Worm (Caenorhabditis elegans): ENCODE results near the gene ave-1.
A peak's percentile ranks its signal among the peaks of the same experiment; 100 is the strongest.

The ave-1 gene

ce11 chrIII:1533615-1534014, 37.8 kb upstream of the ave-1 start, which contains the start of gene mtg-1:
Gene mtg-1, plus strand, starts transcription at chrIII:1533774.
- no peak for TF ChIP-seq bed-2 (GFP tag; IDR thresholded peaks at IDR 0.05)
- no peak for TF ChIP-seq F10E7.11 (tag; optimal IDR thresholded peaks at IDR 0.05)
- no peak for TF ChIP-seq ztf-18 (tag; optimal IDR thresholded peaks at IDR 0.05)
- TF ChIP-seq nhr-27 (tag; optimal IDR thresholded peaks at IDR 0.05): no peak
- TF ChIP-seq snpc-1.1 (tag; optimal IDR thresholded peaks at IDR 0.05; ENCODE audit: insufficient read depth): peak; percentile 21
- TF ChIP-seq pbrm-1 (GFP tag; IDR thresholded peaks at IDR 0.05): no peak
- peak; percentile 33; the same call in 1 of the 2 replicates for TF ChIP-seq rcor-1 (GFP tag; IDR thresholded peaks at IDR 0.05)
- no peak for TF ChIP-seq F55B11.4 (tag; optimal IDR thresholded peaks at IDR 0.05; ENCODE audit: borderline replicate concordance, insufficient read depth)
- peak; percentile 59 for TF ChIP-seq snpc-3.4 (tag; optimal IDR thresholded peaks at IDR 0.05)
- no peak for TF ChIP-seq aptf-3 (GFP tag; IDR thresholded peaks at IDR 0.05)
- TF ChIP-seq lin-54 (GFP tag; optimal IDR thresholded peaks at IDR 0.05): peak; percentile 48
- TF ChIP-seq lir-1 (GFP tag; conservative IDR thresholded peaks at IDR 0.05): no peak
- peak; percentile 98 for TF ChIP-seq hmg-1.2 (GFP tag; IDR thresholded peaks at IDR 0.05)
- peak; percentile 10 for TF ChIP-seq lsl-1 (GFP tag; optimal IDR thresholded peaks at IDR 0.05)
- TF ChIP-seq sdz-38 (tag; optimal IDR thresholded peaks at IDR 0.05): no peak
- TF ChIP-seq him-1 (tag; optimal IDR thresholded peaks at IDR 0.05): no peak
- TF ChIP-seq F52B5.7 (tag; optimal IDR thresholded peaks at IDR 0.05): no peak
- peak; percentile 14 for TF ChIP-seq efl-1 (GFP tag; optimal IDR thresholded peaks at IDR 0.05)
- TF ChIP-seq madf-8 (GFP tag; conservative IDR thresholded peaks at IDR 0.05): no peak
- peak; percentile 22; the same call in 1 of the 2 replicates for TF ChIP-seq D2030.7 (GFP tag; IDR thresholded peaks at IDR 0.05)
- TF ChIP-seq egrh-3 (GFP tag; IDR thresholded peaks at IDR 0.05): no peak
- peak; percentile 14 for TF ChIP-seq F49E8.2 (tag; optimal IDR thresholded peaks at IDR 0.05; ENCODE audit: insufficient read depth)
- peak; percentile 90 for TF ChIP-seq mcd-1 (GFP tag; IDR thresholded peaks at IDR 0.05)
- TF ChIP-seq repo-1 (tag; optimal IDR thresholded peaks at IDR 0.05): no peak
- TF ChIP-seq B0261.1 (tag; optimal IDR thresholded peaks at IDR 0.05): no peak
- TF ChIP-seq sea-2 (GFP tag; IDR thresholded peaks at IDR 0.05): no peak
- TF ChIP-seq lsy-27 (tag; optimal IDR thresholded peaks at IDR 0.05; ENCODE audit: borderline replicate concordance, insufficient read depth): no peak
- TF ChIP-seq tbp1 (GFP tag; optimal IDR thresholded peaks at IDR 0.05): peak; percentile 6
- no peak for TF ChIP-seq lag-1 (GFP tag; IDR thresholded peaks at IDR 0.05)
- TF ChIP-seq dpff-1 (tag; optimal IDR thresholded peaks at IDR 0.05): no peak
- 0 out of 2 replicates have a peak, but pooled peaks have one; percentile 39 for TF ChIP-seq ekl-4 (GFP tag; IDR thresholded peaks at IDR 0.05)
- no peak for TF ChIP-seq nhr-120 (GFP tag; IDR thresholded peaks at IDR 0.05)
- TF ChIP-seq F33H1.4 (GFP tag; IDR thresholded peaks at IDR 0.05): peak; percentile 35; the same call in 1 of the 2 replicates

- TF ChIP-seq cebp-2 (GFP tag; IDR thresholded peaks at IDR 0.05) (no peak), ztf-22 (GFP tag; optimal IDR thresholded peaks at IDR 0.05) (no peak), hmg-1.2 (GFP tag; IDR thresholded peaks at IDR 0.05) (peak; percentile 8; the same call in 1 of the 2 replicates), dpl-1 (GFP tag; optimal IDR thresholded peaks at IDR 0.05) (peak; percentile 54), D2030.7 (GFP tag; IDR thresholded peaks at IDR 0.05) (no peak), lin-35 (GFP tag; optimal IDR thresholded peaks at IDR 0.05) (peak in 2 of 3 experiments; percentile 52 to 92), F33H1.4 (GFP tag; IDR thresholded peaks at IDR 0.05) (peak; percentile 24; the same call in 1 of the 2 replicates), ceh-91 (GFP tag; IDR thresholded peaks at IDR 0.05) (0 out of 2 replicates have a peak, but pooled peaks have one; percentile 19), lin-40 (tag; optimal IDR thresholded peaks at IDR 0.05) (peak; percentile 31), B0019.2 (GFP tag; conservative IDR thresholded peaks at IDR 0.05) (no peak), cebp-1 (GFP tag; IDR thresholded peaks at IDR 0.05) (0 out of 2 replicates have a peak, but pooled peaks have one; percentile 13), cebp-1 (tag; optimal IDR thresholded peaks at IDR 0.05) (peak; percentile 72), zim-3 (tag; optimal IDR thresholded peaks at IDR 0.05) (no peak), efl-1 (GFP tag; optimal IDR thresholded peaks at IDR 0.05) (peak; percentile 77), mcd-1 (GFP tag; IDR thresholded peaks at IDR 0.05) (peak; percentile 94), C06A6.2 (GFP tag; conservative IDR thresholded peaks at IDR 0.05) (no peak), hlh-26 (GFP tag; conservative IDR thresholded peaks at IDR 0.05) (no peak), xnd-1 (tag; optimal IDR thresholded peaks at IDR 0.05) (no peak), hlh-12 (tag; optimal IDR thresholded peaks at IDR 0.05) (no peak), sea-2 (GFP tag; IDR thresholded peaks at IDR 0.05) (no peak)
These were observed 37.1 kb upstream of the ave-1 start, which contains the start of gene snf-6 for ce11 chrIII:1532777-1533473. Gene snf-6, minus strand, starts transcription at chrIII:1532827.

All from whole organism, young adult.